Worm (Caenorhabditis elegans): ENCODE measurements around the gene cisd-3.1.

ce11 chrIII:4495685-4496084 is 47.0 kb upstream of the cisd-3.1 start:
- TF ChIP-seq W03F9.2 (tag; optimal IDR thresholded peaks at IDR 0.05) (no peak), him-1 (tag; optimal IDR thresholded peaks at IDR 0.05) (no peak), dao-5 (tag; optimal IDR thresholded peaks at IDR 0.05) (no peak)
